Fruit fly (Drosophila melanogaster): ENCODE results near the gene Gmd.

Gmd gene

DNA sequence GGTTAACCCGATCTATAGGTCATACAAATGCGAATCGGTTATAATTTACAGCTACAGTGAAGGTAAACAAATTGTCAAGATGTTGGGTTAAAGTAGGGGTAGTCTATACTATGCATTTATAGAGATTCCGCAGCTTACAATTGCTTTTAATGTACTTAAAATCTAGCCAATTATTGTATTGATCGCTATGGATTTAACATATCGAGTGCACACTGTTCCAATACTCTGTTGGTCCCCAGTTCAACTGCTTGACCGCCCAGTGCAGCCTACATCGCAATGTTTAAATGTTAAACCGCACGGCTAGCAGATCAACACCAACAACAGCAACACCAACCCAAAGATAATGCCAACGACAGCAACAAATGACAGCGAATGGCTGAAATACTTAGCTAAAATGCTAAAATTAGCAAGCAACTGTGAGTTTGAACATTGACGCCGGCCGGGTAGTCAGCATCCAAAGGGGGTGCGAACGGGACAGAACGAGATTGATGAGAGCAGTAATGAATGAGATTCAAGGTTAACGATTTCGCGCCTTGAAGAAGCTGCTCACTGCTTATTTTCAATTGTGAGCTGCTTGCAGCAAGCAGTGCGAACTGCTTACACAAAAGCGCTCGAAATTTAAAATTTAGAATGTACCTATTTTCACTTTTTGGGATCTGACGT is 24.2 kb upstream of the Gmd start (continued):
- TF ChIP-seq CG6254 (GFP tag; optimal IDR thresholded peaks at IDR 0.05) (no peak), CG5180 (GFP tag; optimal IDR thresholded peaks at IDR 0.05) (no peak), Doc2 (GFP tag; IDR thresholded peaks at IDR 0.05) (0 out of 2 replicates have a peak, but pooled peaks have one; percentile 4), Ravus (GFP tag; IDR thresholded peaks at IDR 0.05) (no peak; the same call in 1 of the 2 replicates), bcd (GFP tag; optimal IDR thresholded peaks at IDR 0.05) (no peak), ham (GFP tag; IDR thresholded peaks at IDR 0.05) (no peak), chinmo (GFP tag; IDR thresholded peaks at IDR 0.05; ENCODE audit: partially characterized antibody) (peak; percentile 96), ci (GFP tag; IDR thresholded peaks at IDR 0.05) (peak; percentile 77), CG12391 (tag; optimal IDR thresholded peaks at IDR 0.05) (no peak), ind (GFP tag; optimal IDR thresholded peaks at IDR 0.05) (no peak), Dad (GFP tag; optimal IDR thresholded peaks at IDR 0.05) (no peak), maf-S (GFP tag; optimal IDR thresholded peaks at IDR 0.05) (no peak), nerfin-1 (tag; optimal IDR thresholded peaks at IDR 0.05) (no peak), Hr51 (GFP tag; optimal IDR thresholded peaks at IDR 0.05) (no peak), Taf1 (GFP tag; IDR thresholded peaks at IDR 0.05) (peak; percentile 52), Atf-2 (GFP tag; optimal IDR thresholded peaks at IDR 0.05) (no peak), psq (GFP tag; optimal IDR thresholded peaks at IDR 0.05) (no peak), Hmr (GFP tag; optimal IDR thresholded peaks at IDR 0.05) (no peak), oc (tag; optimal IDR thresholded peaks at IDR 0.05) (no peak), Med (GFP tag) (peak; percentile 69), gcm (GFP tag; optimal IDR thresholded peaks at IDR 0.05) (no peak), lab (GFP tag; optimal IDR thresholded peaks at IDR 0.05) (no peak), lmd (GFP tag; IDR thresholded peaks at IDR 0.05) (peak; percentile 20), NC2α (GFP tag; optimal IDR thresholded peaks at IDR 0.05) (no peak), chm (GFP tag; IDR thresholded peaks at IDR 0.05) (peak; percentile 28; the same call in 1 of the 2 replicates), tin (GFP tag; optimal IDR thresholded peaks at IDR 0.05) (no peak), CG9727 (GFP tag; optimal IDR thresholded peaks at IDR 0.05) (no peak), slbo (GFP tag; IDR thresholded peaks at IDR 0.05) (peak; percentile 67), CG17802 (tag; optimal IDR thresholded peaks at IDR 0.05) (no peak), Blimp-1 (GFP tag; optimal IDR thresholded peaks at IDR 0.05) (peak; percentile 48), CG11456 (GFP tag; IDR thresholded peaks at IDR 0.05) (peak; percentile 68; the same call in 2 of the 3 replicates), tgo (GFP tag; IDR thresholded peaks at IDR 0.05) (no peak; the same call in 2 of the 3 replicates), CG13123 (GFP tag; optimal IDR thresholded peaks at IDR 0.05) (no peak), hth (optimal IDR thresholded peaks at IDR 0.05) (no peak), gfzf (GFP tag; optimal IDR thresholded peaks at IDR 0.05) (no peak), CG6813 (GFP tag; optimal IDR thresholded peaks at IDR 0.05) (no peak), Xrp1 (GFP tag; IDR thresholded peaks at IDR 0.05) (peak; percentile 55), wor (GFP tag; IDR thresholded peaks at IDR 0.05) (0 out of 2 replicates have a peak, but pooled peaks have one; percentile 12), CG30431 (GFP tag; optimal IDR thresholded peaks at IDR 0.05) (no peak), salm (tag; optimal IDR thresholded peaks at IDR 0.05) (no peak), Hey (tag; optimal IDR thresholded peaks at IDR 0.05) (no peak), E2f2 (GFP tag; IDR thresholded peaks at IDR 0.05) (peak; percentile 94), Hr3 (GFP tag; optimal IDR thresholded peaks at IDR 0.05) (no peak), CoRest (tag; optimal IDR thresholded peaks at IDR 0.05) (peak; percentile 3), phol (tag; optimal IDR thresholded peaks at IDR 0.05) (no peak), NK7.1 (GFP tag; optimal IDR thresholded peaks at IDR 0.05) (no peak), vfl (GFP tag; optimal IDR thresholded peaks at IDR 0.05) (no peak), CG14965 (GFP tag; optimal IDR thresholded peaks at IDR 0.05; ENCODE audit: borderline replicate concordance) (no peak), bigmax (GFP tag; optimal IDR thresholded peaks at IDR 0.05) (peak; percentile 36), mam (GFP tag; optimal IDR thresholded peaks at IDR 0.05) (no peak)

All from whole organism, embryonic.